Worm (Caenorhabditis elegans) whole organism, late embryonic: ENCODE data around the gene Y38E10A.9.

Experiments used
- F13H6.1 ChIP-seq: sonication (generic microtip); optimal IDR thresholded peaks from 2 replicates; lab custom pipeline; 2016; ENCODE audit warnings: missing genetic modification characterization, missing compliant biosample characterization
- K02D7.2 ChIP-seq: sonication (generic microtip); optimal IDR thresholded peaks from 2 replicates; lab custom pipeline; 2017; ENCODE audit warnings: mild to moderate bottlenecking, missing genetic modification characterization, missing compliant biosample characterization
- Y22D7AL.16 ChIP-seq: sonication (generic microtip); optimal IDR thresholded peaks from 2 replicates; lab custom pipeline; 2016; ENCODE audit warnings: missing genetic modification characterization, missing compliant biosample characterization
- ama-1 ChIP-seq: fragments of 150-350 bp; optimal IDR thresholded peaks from 2 replicates; lab custom pipeline; 2014
- ceh-14 ChIP-seq: sonication (generic microtip); optimal IDR thresholded peaks from 2 replicates; lab custom pipeline; 2016; ENCODE audit warnings: missing genotype, missing genetic modification characterization, missing compliant biosample characterization
- ceh-22 ChIP-seq: sonication (generic microtip); optimal IDR thresholded peaks from 2 replicates; lab custom pipeline; 2017; ENCODE audit warnings: missing biosample characterization, missing genetic modification characterization
- ceh-24 ChIP-seq: sonication (generic microtip); optimal IDR thresholded peaks from 2 replicates; lab custom pipeline; 2016; ENCODE audit warnings: mild to moderate bottlenecking, missing genetic modification characterization, missing compliant biosample characterization
- ceh-6 ChIP-seq: fragments of 200-800 bp; sonication (Bioruptor generic); optimal IDR thresholded peaks from 2 replicates; lab custom pipeline; 2018; ENCODE audit warnings: mild to moderate bottlenecking, missing genetic modification characterization, missing compliant biosample characterization
- dve-1 ChIP-seq: sonication (generic microtip); optimal IDR thresholded peaks from 2 replicates; lab custom pipeline; 2017; ENCODE audit warnings: antibody characterized with exemption, mild to moderate bottlenecking, missing genetic modification characterization, missing compliant biosample characterization
- elt-4 ChIP-seq: sonication (generic microtip); optimal IDR thresholded peaks from 2 replicates; lab custom pipeline; 2016; ENCODE audit warnings: missing genetic modification characterization, missing compliant biosample characterization
- ets-4 ChIP-seq: sonication (generic microtip); optimal IDR thresholded peaks from 2 replicates; lab custom pipeline; 2016; ENCODE audit warnings: missing genetic modification characterization, missing compliant biosample characterization
- fax-1 ChIP-seq: sonication (generic microtip); optimal IDR thresholded peaks from 2 replicates; lab custom pipeline; 2016; ENCODE audit warnings: missing genotype, missing genetic modification characterization, missing compliant biosample characterization
- fkh-10 ChIP-seq: fragments of 150-350 bp; optimal IDR thresholded peaks from 2 replicates; lab custom pipeline; 2014; ENCODE audit warnings: missing biosample characterization, missing genetic modification reagents, missing genetic modification characterization
- hlh-13 ChIP-seq: fragments of 200-800 bp; sonication (Bioruptor generic); optimal IDR thresholded peaks from 2 replicates; lab custom pipeline; 2018; ENCODE audit warnings: mild to moderate bottlenecking, missing genetic modification characterization, missing compliant biosample characterization
- hlh-15 ChIP-seq: sonication (generic microtip); optimal IDR thresholded peaks from 2 replicates; lab custom pipeline; 2016; ENCODE audit warnings: missing genetic modification characterization, missing compliant biosample characterization
- hlh-30 ChIP-seq: sonication (generic microtip); optimal IDR thresholded peaks from 2 replicates; lab custom pipeline; 2017; ENCODE audit warnings: antibody characterized with exemption, missing genetic modification characterization, missing compliant biosample characterization; ENCODE audit not compliant: insufficient read depth
- hlh-8 ChIP-seq: sonication (generic microtip); optimal IDR thresholded peaks from 2 replicates; lab custom pipeline; 2016; ENCODE audit warnings: missing genotype, missing genetic modification characterization, missing compliant biosample characterization
- lim-6 ChIP-seq: sonication (generic microtip); optimal IDR thresholded peaks from 2 replicates; lab custom pipeline; 2016; ENCODE audit warnings: missing genetic modification characterization, missing compliant biosample characterization
- madf-2 ChIP-seq: sonication (generic microtip); optimal IDR thresholded peaks from 2 replicates; lab custom pipeline; 2017; ENCODE audit warnings: missing genetic modification characterization, missing compliant biosample characterization
- nfya-1 ChIP-seq: sonication (generic microtip); optimal IDR thresholded peaks from 2 replicates; lab custom pipeline; 2017; ENCODE audit warnings: missing genetic modification characterization, mild to moderate bottlenecking, missing compliant biosample characterization, antibody characterized with exemption, moderate library complexity
- nhr-11 ChIP-seq: fragments of 150-350 bp; optimal IDR thresholded peaks from 2 replicates; lab custom pipeline; 2014; ENCODE audit warnings: missing biosample characterization, missing genetic modification characterization
- npax-4 ChIP-seq: sonication (generic microtip); optimal IDR thresholded peaks from 2 replicates; lab custom pipeline; 2016; ENCODE audit warnings: missing genetic modification characterization, missing compliant biosample characterization
- odd-2 ChIP-seq: sonication (generic microtip); optimal IDR thresholded peaks from 2 replicates; lab custom pipeline; 2017; ENCODE audit warnings: antibody characterized with exemption, mild to moderate bottlenecking, missing genetic modification characterization, missing compliant biosample characterization
- pag-3 ChIP-seq: sonication (generic microtip); optimal IDR thresholded peaks from 2 replicates; lab custom pipeline; 2016; ENCODE audit warnings: missing compliant biosample characterization, missing genetic modification characterization, borderline replicate concordance
- pax-1 ChIP-seq: fragments of 150-350 bp; optimal IDR thresholded peaks from 2 replicates; lab custom pipeline; 2014; ENCODE audit warnings: missing biosample characterization, missing genetic modification characterization
- pros-1 ChIP-seq: fragments of 150-350 bp; optimal IDR thresholded peaks from 2 replicates; lab custom pipeline; 2014; ENCODE audit warnings: missing biosample characterization, missing genetic modification reagents, missing genetic modification characterization
- ref-2 ChIP-seq: sonication (generic microtip); optimal IDR thresholded peaks from 2 replicates; lab custom pipeline; 2016; ENCODE audit warnings: missing genetic modification characterization, missing compliant biosample characterization
- rnt-1 ChIP-seq: sonication (generic microtip); optimal IDR thresholded peaks from 2 replicates; lab custom pipeline; 2016; ENCODE audit warnings: missing genetic modification characterization, missing compliant biosample characterization
- sdc-2 ChIP-seq: sonication (generic microtip); optimal IDR thresholded peaks from 2 replicates; lab custom pipeline; 2016; ENCODE audit warnings: missing genotype, missing genetic modification characterization, missing compliant biosample characterization
- sox-2 ChIP-seq: fragments of 200-800 bp; sonication (Bioruptor generic); IDR thresholded peaks from 2 replicates; pipeline ENCODE4 v1.3.6; 2022; ENCODE audit warnings: missing genetic modification reagents, missing genetic modification characterization, missing compliant biosample characterization
- sox-4 ChIP-seq: sonication (generic microtip); optimal IDR thresholded peaks from 2 replicates; lab custom pipeline; 2017; ENCODE audit warnings: mild to moderate bottlenecking, missing genetic modification characterization, inconsistent platforms, missing compliant biosample characterization
- tbx-2 ChIP-seq: sonication (generic microtip); optimal IDR thresholded peaks from 2 replicates; lab custom pipeline; 2016; ENCODE audit warnings: missing genetic modification characterization, missing compliant biosample characterization
- tbx-7 ChIP-seq: sonication (generic microtip); optimal IDR thresholded peaks from 2 replicates; lab custom pipeline; 2016; ENCODE audit warnings: missing genotype, missing genetic modification characterization, missing compliant biosample characterization
- unc-55 ChIP-seq: sonication (generic microtip); optimal IDR thresholded peaks from 2 replicates; lab custom pipeline; 2017; ENCODE audit warnings: missing biosample characterization, missing genetic modification reagents, missing genetic modification characterization
- unc-86 ChIP-seq: sonication (generic microtip); optimal IDR thresholded peaks from 2 replicates; lab custom pipeline; 2016; ENCODE audit warnings: missing genetic modification characterization, missing compliant biosample characterization
- zip-5 ChIP-seq: sonication (generic microtip); optimal IDR thresholded peaks from 2 replicates; lab custom pipeline; 2016; ENCODE audit warnings: missing genetic modification characterization, missing compliant biosample characterization
- ztf-16 ChIP-seq: sonication (generic microtip); optimal IDR thresholded peaks from 2 replicates; lab custom pipeline; 2017; ENCODE audit warnings: missing genetic modification characterization, missing compliant biosample characterization

Y38E10A.9 gene

DNA sequence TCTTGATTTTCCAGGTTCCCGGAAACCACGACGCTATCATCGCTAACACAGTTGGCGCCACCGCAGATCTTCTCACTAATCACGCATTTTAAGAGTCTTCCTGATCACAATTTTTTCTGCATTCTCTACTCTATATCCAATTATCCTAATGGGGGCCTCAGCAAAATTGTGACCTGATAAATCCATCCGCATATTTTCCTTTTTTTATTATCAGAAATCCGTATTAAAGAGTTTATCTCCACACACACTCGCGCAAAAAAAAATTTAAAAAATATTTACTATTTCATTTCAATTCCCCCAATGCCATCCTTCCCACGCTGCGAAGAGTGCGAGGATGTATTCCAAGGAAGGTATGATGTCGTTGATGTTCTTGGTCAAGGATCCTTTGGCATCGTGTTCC is 1.9 kb upstream of the Y38E10A.9 start, which contains the start of gene Y38E10A.8:
Y38E10A.8 (plus strand) TSS at position 301 of the 400 bp plus-strand sequence.
- TF ChIP-seq dve-1 = no peak
- TF ChIP-seq nhr-11 (tag; lab: Kevin White, UChicago) = no peak
- no peak for TF ChIP-seq hlh-30 (tag; lab: Kevin White, UChicago)
- TF ChIP-seq npax-4 = no peak
- TF ChIP-seq unc-55 = no peak
- no peak for TF ChIP-seq elt-4
- TF ChIP-seq hlh-13 (GFP tag; lab: Kevin White, UChicago) = no peak
- TF ChIP-seq nfya-1 (tag; lab: Kevin White, UChicago) = no peak
- TF ChIP-seq madf-2 (tag; lab: Kevin White, UChicago) = no peak
- no peak for TF ChIP-seq Y22D7AL.16 (tag; lab: Kevin White, UChicago)
- TF ChIP-seq ets-4 = no peak
- no peak for TF ChIP-seq fkh-10 (GFP tag; lab: Kevin White, UChicago)
- no peak for TF ChIP-seq sox-2 (GFP tag; lab: Robert Waterston, UW)

DNA sequence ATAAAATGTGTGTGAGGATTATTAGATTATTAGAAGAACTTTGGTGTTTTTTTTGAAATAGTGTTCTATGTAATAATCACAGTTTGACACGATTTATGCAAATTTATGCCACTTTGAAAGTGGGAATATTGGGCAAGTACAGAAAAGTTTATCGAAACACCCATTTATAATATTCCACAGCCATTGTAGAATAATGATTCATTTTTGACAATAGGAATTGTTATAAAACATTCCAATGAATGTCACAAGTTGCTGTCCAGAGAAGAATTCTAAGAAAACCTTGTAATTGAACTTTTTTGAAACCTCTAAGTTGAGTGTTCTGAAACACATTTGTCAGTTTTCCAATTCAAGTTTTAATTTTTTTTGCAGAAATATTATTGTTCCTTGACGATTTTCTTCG is 3.5 kb downstream of the Y38E10A.9 start, which contains the start of gene nspe-4:
nspe-4 (plus strand) TSS at position 301 of the 400 bp plus-strand sequence.
- TF ChIP-seq ceh-22 (tag; lab: Kevin White, UChicago) = no peak

DNA sequence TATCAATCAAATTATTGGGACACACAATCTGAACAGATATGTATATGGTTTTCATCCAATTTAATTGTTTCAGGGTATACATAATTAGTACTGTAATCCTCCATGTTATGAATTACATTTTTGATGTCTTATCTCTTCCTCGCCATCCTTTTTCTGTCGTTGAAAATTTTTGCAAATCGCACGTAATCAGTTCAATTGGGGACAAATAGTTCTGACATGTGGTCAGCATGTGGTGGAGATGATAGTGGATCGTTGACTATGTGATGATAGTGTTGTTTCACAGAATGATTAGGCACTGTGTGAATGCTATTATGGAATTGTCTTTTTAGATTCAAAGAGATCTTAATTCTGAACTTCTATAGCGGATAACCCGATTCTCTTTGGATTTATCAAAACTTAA is 6.7 kb downstream of the Y38E10A.9 start:
- TF ChIP-seq tbx-2 (tag; lab: Kevin White, UChicago) (no peak), ceh-6 (GFP tag; lab: Kevin White, UChicago) (no peak), tbx-7 (tag; lab: Kevin White, UChicago) (no peak), lim-6 (tag; lab: Kevin White, UChicago) (no peak), pros-1 (tag; lab: Kevin White, UChicago) (no peak), ref-2 (no peak), odd-2 (tag; lab: Kevin White, UChicago) (no peak), ceh-14 (tag; lab: Kevin White, UChicago) (no peak), K02D7.2 (tag; lab: Kevin White, UChicago) (no peak), hlh-8 (tag; lab: Kevin White, UChicago) (no peak), pax-1 (tag; lab: Kevin White, UChicago) (no peak), unc-55 (no peak), zip-5 (no peak)
- TF ChIP-seq, all 69 proteins: peak for 0

DNA sequence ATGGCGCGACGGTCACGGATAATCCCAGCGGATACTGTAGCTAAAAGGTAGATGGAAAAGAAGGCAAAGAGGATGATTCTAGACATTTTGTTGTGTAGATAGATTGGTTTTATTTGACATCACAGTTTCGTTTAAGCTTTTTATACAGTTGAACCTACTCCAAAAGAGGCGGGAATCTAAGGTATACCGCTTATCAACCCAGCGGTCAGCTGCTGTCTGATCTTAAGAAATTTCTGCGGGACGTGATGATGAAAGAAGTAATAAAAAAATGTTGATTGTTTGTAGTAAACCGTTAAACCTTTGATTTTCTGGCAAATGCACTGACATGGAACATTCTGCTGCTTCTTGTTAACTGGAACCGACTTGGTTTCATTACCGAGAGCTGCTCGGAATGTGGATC is 7.3 kb downstream of the Y38E10A.9 start, which contains the start of gene nspe-6:
nspe-6 (minus strand) TSS at position 101 of the 400 bp plus-strand sequence.
- TF ChIP-seq ztf-16 (tag; lab: Kevin White, UChicago) (no peak), F13H6.1 (no peak), elt-4 (no peak), sox-4 (no peak), unc-86 (tag; lab: Kevin White, UChicago) (no peak), K02D7.2 (tag; lab: Kevin White, UChicago) (no peak), ceh-24 (tag; lab: Kevin White, UChicago) (no peak), hlh-15 (tag; lab: Kevin White, UChicago) (no peak), sdc-2 (no peak), ama-1 (lab: Kevin White, UChicago) (no peak), rnt-1 (no peak), pax-1 (tag; lab: Kevin White, UChicago) (no peak), fax-1 (no peak), pag-3 (no peak)

DNA sequence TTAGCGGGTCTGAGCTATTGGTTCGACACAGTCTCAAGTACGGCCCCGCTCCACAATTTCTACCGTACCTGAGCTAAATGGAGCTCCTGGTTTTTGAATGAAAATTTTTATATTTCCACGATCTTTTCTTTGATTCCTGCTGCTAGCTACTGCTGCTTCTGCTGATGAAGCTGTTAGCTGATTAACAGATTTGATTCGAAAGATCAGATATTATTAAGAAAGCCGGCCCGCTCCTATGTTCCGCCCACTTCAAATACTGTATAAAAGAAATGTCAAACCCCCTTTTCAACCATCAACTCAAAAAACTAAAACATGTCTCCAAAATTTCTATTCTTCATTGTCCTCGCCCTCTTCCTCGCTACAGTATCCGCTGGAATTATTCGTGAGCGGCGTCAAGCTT is 8.8 kb downstream of the Y38E10A.9 start, which contains the start of gene nspe-3:
nspe-3 (plus strand) TSS at position 301 of the 400 bp plus-strand sequence.
- no peak for TF ChIP-seq ceh-6 (GFP tag; lab: Kevin White, UChicago)
